Fruit fly (Drosophila melanogaster) whole organism: Measurements from ENCODE around the gene CG31244.

Source experiments
- CG8478 ChIP-seq: fragments of >200 bp; optimal IDR thresholded peaks from 2 replicates; lab custom pipeline; 2018; ENCODE audit warnings: inconsistent platforms
- Dll ChIP-seq: fragments of >200 bp; optimal IDR thresholded peaks from 2 replicates; lab custom pipeline; 2017
- pan ChIP-seq: fragments of >200 bp; optimal IDR thresholded peaks from 2 replicates; lab custom pipeline; 2017
- psq ChIP-seq: fragments of >200 bp; optimal IDR thresholded peaks from 2 replicates; lab custom pipeline; 2017

- TF ChIP-seq pan (lab: Kevin White, UChicago) = no peak
- no peak for TF ChIP-seq Dll
- TF ChIP-seq psq (lab: Kevin White, UChicago) = no peak
- no peak for TF ChIP-seq CG8478
Observed at dm6 chr3R:19389919-19390318, 8.4 kb downstream of the CG31244 start, which contains the start of gene CG18493.
